Fruit fly (Drosophila melanogaster) whole organism, embryonic: Measurements from ENCODE around the gene CG4009.

ENCODE experiments used
- Atf-2 ChIP-seq: fragments of 200-800 bp; sonication (Bioruptor generic); optimal IDR thresholded peaks from 2 replicates; lab custom pipeline; 2016; ENCODE audit warnings: missing biosample characterization, missing genetic modification characterization
- CG10274 ChIP-seq: fragments of 200-800 bp; sonication (Bioruptor generic); optimal IDR thresholded peaks from 3 replicates; lab custom pipeline; 2017; ENCODE audit warnings: missing biosample characterization, mild to moderate bottlenecking, missing genetic modification characterization
- CG10366 ChIP-seq: fragments of 200-800 bp; sonication (Bioruptor generic); IDR thresholded peaks from 2 replicates; pipeline ENCODE4 v1.3.6; 2022; ENCODE audit warnings: missing biosample characterization, missing genetic modification characterization
- CG11085 ChIP-seq: fragments of 200-800 bp; sonication (Bioruptor generic); IDR thresholded peaks from 2 replicates; pipeline ENCODE4 v1.3.6; 2022; ENCODE audit warnings: missing biosample characterization, missing genetic modification characterization
- CG14050 ChIP-seq: fragments of 200-800 bp; sonication (Bioruptor generic); IDR thresholded peaks from 3 replicates; pipeline ENCODE4 v1.3.6; 2022; ENCODE audit warnings: missing biosample characterization, missing genetic modification characterization
- CG14860 ChIP-seq: fragments of 200-800 bp; sonication (Bioruptor generic); IDR thresholded peaks from 3 replicates; pipeline ENCODE4 v1.3.6; 2022; ENCODE audit warnings: missing biosample characterization, missing genetic modification characterization; ENCODE audit not compliant: partially characterized antibody
- CG15601 ChIP-seq: fragments of 200-800 bp; sonication (Bioruptor generic); optimal IDR thresholded peaks from 3 replicates; lab custom pipeline; 2019; ENCODE audit warnings: missing biosample characterization, mild to moderate bottlenecking, missing genetic modification characterization, moderate library complexity
- CG1792 ChIP-seq: fragments of 200-800 bp; sonication (Bioruptor generic); optimal IDR thresholded peaks from 2 replicates; lab custom pipeline; 2016; ENCODE audit warnings: missing biosample characterization, missing genetic modification characterization
- CG2129 ChIP-seq: fragments of 200-800 bp; sonication (Bioruptor generic); IDR thresholded peaks from 2 replicates; pipeline ENCODE4 v1.3.6; 2022; ENCODE audit warnings: missing biosample characterization, missing genetic modification characterization; ENCODE audit not compliant: partially characterized antibody
- CG2875 ChIP-seq: fragments of 200-800 bp; sonication (Bioruptor generic); optimal IDR thresholded peaks from 2 replicates; lab custom pipeline; 2017; ENCODE audit warnings: missing biosample characterization, mild to moderate bottlenecking, missing genetic modification characterization, missing genetic modification reagents
- CG30020 ChIP-seq: fragments of 200-800 bp; optimal IDR thresholded peaks from 2 replicates; lab custom pipeline; 2019; ENCODE audit warnings: missing biosample characterization, mild to moderate bottlenecking, missing genetic modification characterization, moderate library complexity
- CG30403 ChIP-seq: fragments of 200-800 bp; sonication (Bioruptor generic); optimal IDR thresholded peaks from 3 replicates; lab custom pipeline; 2016; ENCODE audit warnings: missing biosample characterization, missing genetic modification characterization
- CG32532 ChIP-seq: fragments of 200-800 bp; sonication (Bioruptor generic); IDR thresholded peaks from 2 replicates; pipeline ENCODE4 v1.3.6; 2022; ENCODE audit warnings: missing biosample characterization, missing genetic modification characterization
- CG3281 ChIP-seq: fragments of 200-800 bp; sonication (Bioruptor generic); optimal IDR thresholded peaks from 3 replicates; lab custom pipeline; 2017; ENCODE audit warnings: missing biosample characterization, mild to moderate bottlenecking, missing genetic modification characterization
- CG42726 ChIP-seq: fragments of 200-800 bp; sonication (Bioruptor generic); IDR thresholded peaks from 2 replicates; pipeline ENCODE4 v1.3.6; 2022; ENCODE audit warnings: missing biosample characterization, missing genetic modification characterization; ENCODE audit not compliant: partially characterized antibody
- CG4328 ChIP-seq: fragments of 200-800 bp; sonication (Bioruptor generic); optimal IDR thresholded peaks from 3 replicates; lab custom pipeline; 2017; ENCODE audit warnings: missing biosample characterization, missing genetic modification reagents, missing genetic modification characterization
- CG43689 ChIP-seq: fragments of 200-800 bp; sonication (Bioruptor generic); IDR thresholded peaks from 2 replicates; pipeline ENCODE4 v1.3.6; 2022; ENCODE audit warnings: missing biosample characterization, missing genetic modification characterization
- CG7271 ChIP-seq: fragments of 200-800 bp; sonication (Bioruptor generic); optimal IDR thresholded peaks from 2 replicates; lab custom pipeline; 2018; ENCODE audit warnings: missing biosample characterization, mild to moderate bottlenecking, missing genetic modification characterization, moderate library complexity
- CG7556 ChIP-seq: fragments of 200-800 bp; sonication (Bioruptor generic); optimal IDR thresholded peaks from 2 replicates; lab custom pipeline; 2017; ENCODE audit warnings: missing biosample characterization, mild to moderate bottlenecking, missing genetic modification characterization
- CG7928 ChIP-seq: fragments of 200-800 bp; sonication (Bioruptor generic); optimal IDR thresholded peaks from 2 replicates; lab custom pipeline; 2017; ENCODE audit warnings: missing biosample characterization, mild to moderate bottlenecking, missing genetic modification characterization
- CG8089 ChIP-seq: fragments of 200-800 bp; sonication (Bioruptor generic); optimal IDR thresholded peaks from 3 replicates; lab custom pipeline; 2016; ENCODE audit warnings: missing biosample characterization, missing genetic modification characterization
- CG8388 ChIP-seq: fragments of 200-800 bp; sonication (Bioruptor generic); optimal IDR thresholded peaks from 2 replicates; lab custom pipeline; 2019; ENCODE audit warnings: missing biosample characterization, mild to moderate bottlenecking, missing genetic modification characterization, moderate library complexity
- CG8765 ChIP-seq: fragments of 200-800 bp; sonication (Bioruptor generic); IDR thresholded peaks from 2 replicates; pipeline ENCODE4 v1.3.6; 2022; ENCODE audit warnings: missing biosample characterization, missing genetic modification characterization
- CG8944 ChIP-seq: fragments of 200-800 bp; sonication (Bioruptor generic); optimal IDR thresholded peaks from 3 replicates; lab custom pipeline; 2016; ENCODE audit warnings: missing biosample characterization, missing genetic modification characterization
- CG9876 ChIP-seq: fragments of 200-800 bp; sonication (Bioruptor generic); optimal IDR thresholded peaks from 2 replicates; lab custom pipeline; 2016; ENCODE audit warnings: missing biosample characterization, missing genetic modification characterization
- D ChIP-seq, 2 experiments: fragments of 200-800 bp in 1 of 2; fragments of >200 bp in 1 of 2; sonication (Bioruptor generic) in 1 of 2; optimal IDR thresholded peaks; 2 replicates in 1 of 2; 3 replicates in 1 of 2; lab custom pipeline; 2017; ENCODE audit warnings: mild to moderate bottlenecking in 1 of 2, missing biosample characterization in 1 of 2, missing genetic modification characterization in 1 of 2, missing genetic modification reagents in 1 of 2
- D19A ChIP-seq: fragments of 200-800 bp; optimal IDR thresholded peaks from 3 replicates; lab custom pipeline; 2019; ENCODE audit warnings: missing biosample characterization, mild to moderate bottlenecking, missing genetic modification characterization, moderate library complexity
- Dfd ChIP-seq, 2 experiments: fragments of >200 bp; optimal IDR thresholded peaks; 2 replicates each; lab custom pipeline; 2017; ENCODE audit warnings: missing biosample characterization in 2 of 2, missing genetic modification characterization in 2 of 2
- Dp ChIP-seq: fragments of 200-800 bp; sonication (Bioruptor generic); optimal IDR thresholded peaks from 2 replicates; lab custom pipeline; 2018; ENCODE audit warnings: missing biosample characterization, mild to moderate bottlenecking, missing genetic modification characterization, moderate library complexity
- Dref ChIP-seq: fragments of 200-800 bp; sonication (Bioruptor generic); IDR thresholded peaks from 2 replicates; pipeline ENCODE4 v1.3.6; 2022; ENCODE audit warnings: missing biosample characterization, missing genetic modification characterization
- HLH3B ChIP-seq: fragments of 200-800 bp; sonication (Bioruptor generic); IDR thresholded peaks from 2 replicates; pipeline ENCODE4 v1.3.6; 2022; ENCODE audit warnings: missing biosample characterization, missing genetic modification characterization
- Lim3 ChIP-seq: fragments of 200-800 bp; sonication (Bioruptor generic); IDR thresholded peaks from 2 replicates; pipeline ENCODE4 v1.3.6; 2022; ENCODE audit warnings: missing biosample characterization, missing genetic modification characterization
- Med ChIP-seq: fragments of 200-800 bp; sonication (Bioruptor generic); peaks from one replicate; lab custom pipeline; 2016; ENCODE audit warnings: missing biosample characterization, missing genetic modification characterization, mild to moderate bottlenecking, inconsistent platforms, moderate library complexity
- Nf-YC ChIP-seq: fragments of 200-800 bp; optimal IDR thresholded peaks from 3 replicates; lab custom pipeline; 2019; ENCODE audit warnings: missing biosample characterization, mild to moderate bottlenecking, missing genetic modification characterization, moderate library complexity
- Sry-β ChIP-seq: fragments of 200-800 bp; sonication (Bioruptor generic); optimal IDR thresholded peaks from 2 replicates; lab custom pipeline; 2018; ENCODE audit warnings: missing biosample characterization, mild to moderate bottlenecking, missing genetic modification characterization, moderate library complexity
- Sry-δ ChIP-seq: fragments of 200-800 bp; sonication (Bioruptor generic); optimal IDR thresholded peaks from 2 replicates; lab custom pipeline; 2016; ENCODE audit warnings: missing biosample characterization, missing genetic modification characterization
- aop ChIP-seq: fragments of 200-800 bp; sonication (Bioruptor generic); IDR thresholded peaks from 2 replicates; pipeline ENCODE4 v1.3.6; 2022; ENCODE audit warnings: missing biosample characterization, missing genetic modification characterization
- cwo ChIP-seq: fragments of 200-800 bp; sonication (Bioruptor generic); optimal IDR thresholded peaks from 3 replicates; lab custom pipeline; 2017; ENCODE audit warnings: missing biosample characterization, missing genetic modification characterization, mild to moderate bottlenecking, moderate library complexity, missing genetic modification reagents
- dan ChIP-seq: fragments of 200-800 bp; sonication (Bioruptor generic); IDR thresholded peaks from 2 replicates; pipeline ENCODE4 v1.3.6; 2022; ENCODE audit warnings: missing biosample characterization, missing genetic modification characterization
- dpn ChIP-seq, 2 experiments: fragments of 200-800 bp; sonication (Bioruptor generic); optimal IDR thresholded peaks; 3 replicates each; lab custom pipeline; 2016; ENCODE audit warnings: missing biosample characterization in 2 of 2, missing genetic modification characterization in 2 of 2
- dysf ChIP-seq: fragments of 200-800 bp; sonication (Bioruptor generic); IDR thresholded peaks from 3 replicates; pipeline ENCODE4 v1.3.6; 2022; ENCODE audit warnings: missing biosample characterization, missing genetic modification characterization
- ems ChIP-seq: fragments of 200-800 bp; sonication (Bioruptor generic); optimal IDR thresholded peaks from 3 replicates; lab custom pipeline; 2016; ENCODE audit warnings: missing biosample characterization, missing genetic modification characterization
- en ChIP-seq: fragments of 200-800 bp; sonication (Bioruptor generic); optimal IDR thresholded peaks from 2 replicates; lab custom pipeline; 2016; ENCODE audit warnings: missing biosample characterization, missing genetic modification characterization
- gcm ChIP-seq: fragments of 200-800 bp; sonication (Bioruptor generic); optimal IDR thresholded peaks from 2 replicates; lab custom pipeline; 2019; ENCODE audit warnings: missing biosample characterization, mild to moderate bottlenecking, missing genetic modification characterization, moderate library complexity
- gsb ChIP-seq: fragments of 200-800 bp; sonication (Bioruptor generic); IDR thresholded peaks from 2 replicates; pipeline ENCODE4 v1.3.6; 2022; ENCODE audit warnings: missing biosample characterization, missing genetic modification characterization
- hkb ChIP-seq, 2 experiments: fragments of 200-800 bp in 1 of 2; fragments of >200 bp in 1 of 2; sonication (Bioruptor generic) in 1 of 2; IDR thresholded peaks in 1 of 2; optimal IDR thresholded peaks in 1 of 2; 2 replicates each; pipeline versions ENCODE4 v1.3.6 to Lab custom; 2017 to 2022; ENCODE audit warnings: missing biosample characterization in 1 of 2, missing genetic modification characterization in 1 of 2
- hth ChIP-seq: fragments of >200 bp; optimal IDR thresholded peaks from 2 replicates; lab custom pipeline; 2017; ENCODE audit warnings: inconsistent platforms
- sens ChIP-seq: fragments of 200-800 bp; sonication (Bioruptor generic); peaks from one replicate; lab custom pipeline; 2016; ENCODE audit warnings: missing biosample characterization, missing genetic modification characterization
- ssp ChIP-seq: fragments of 200-800 bp; sonication (Bioruptor generic); IDR thresholded peaks from 2 replicates; pipeline ENCODE4 v1.3.6; 2022; ENCODE audit warnings: missing biosample characterization, missing genetic modification characterization
- tx ChIP-seq: fragments of 200-800 bp; sonication (Bioruptor generic); optimal IDR thresholded peaks from 2 replicates; lab custom pipeline; 2016; ENCODE audit warnings: missing biosample characterization, missing genetic modification characterization

CG4009 gene

DNA sequence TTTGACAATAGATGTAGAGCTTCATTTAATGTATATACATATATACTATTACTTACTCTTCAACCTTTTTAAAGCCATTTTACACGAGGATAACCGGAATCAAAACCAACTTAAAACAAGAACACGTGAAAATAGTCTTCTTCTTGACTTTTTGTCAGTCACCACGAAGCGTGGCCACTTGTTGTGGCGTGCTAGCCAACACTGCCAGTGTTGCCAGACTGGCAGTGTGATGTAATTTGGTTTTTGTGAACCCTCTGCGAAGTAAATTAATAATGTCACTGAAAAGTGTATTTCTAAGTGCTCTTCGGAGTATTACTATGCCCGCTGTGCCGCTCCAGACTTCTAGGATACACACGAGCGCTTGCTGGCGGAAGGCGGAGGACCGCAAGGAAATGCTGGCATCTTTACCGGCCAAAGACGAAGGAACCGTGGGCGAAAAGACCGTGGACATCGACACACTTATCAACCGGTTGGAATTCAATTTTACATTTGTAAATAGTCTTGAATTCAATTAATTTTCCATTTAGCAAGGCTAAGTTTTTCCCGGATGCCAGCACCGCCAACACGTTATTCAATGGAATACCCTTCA, 36.8 kb upstream of the CG4009 start, which contains the start of the genes Ns1 and mRpS11:
Ns1 (minus strand) TSS at position 150 of the 589 bp plus-strand sequence.
mRpS11 (plus strand) TSS at position 207 of the 589 bp plus-strand sequence.
- TF ChIP-seq CG30020 (tag; lab: Kevin White, UChicago) (peak; percentile 26), CG9876 (GFP tag; lab: Kevin White, UChicago) (no peak), CG14860 (GFP tag; lab: Robert Waterston, UW) (no peak), Atf-2 (GFP tag; lab: Kevin White, UChicago) (peak; percentile 2), cwo (GFP tag; lab: Kevin White, UChicago) (peak; percentile 85), CG10366 (GFP tag; lab: Robert Waterston, UW) (no peak), dysf (GFP tag; lab: Robert Waterston, UW) (no peak), CG7928 (no peak), CG30403 (GFP tag; lab: Kevin White, UChicago) (peak; percentile 51), gcm (no peak), CG8089 (no peak), Dfd (GFP tag; optimal IDR thresholded peaks at IDR 0.05; lab: Kevin White, UChicago) (no peak), CG14050 (GFP tag; lab: Robert Waterston, UW) (no peak), dan (no peak), CG2129 (no peak), CG43689 (GFP tag; lab: Robert Waterston, UW) (no peak), CG11085 (GFP tag; lab: Robert Waterston, UW) (no peak), hkb (optimal IDR thresholded peaks at IDR 0.05; lab: Kevin White, UChicago) (no peak), hkb (GFP tag; IDR thresholded peaks at IDR 0.05; lab: Robert Waterston, UW) (peak; percentile 52; the same call in 1 of the 2 replicates), gsb (no peak), CG2875 (GFP tag; lab: Kevin White, UChicago) (no peak), CG8388 (GFP tag; lab: Kevin White, UChicago) (no peak), dpn (GFP tag; optimal IDR thresholded peaks at IDR 0.05; lab: Kevin White, UChicago) (peak; percentile 29 to 52), Dp (GFP tag; lab: Kevin White, UChicago) (peak; percentile 34), CG7271 (tag; lab: Kevin White, UChicago) (no peak), CG32532 (GFP tag; lab: Robert Waterston, UW) (peak; percentile 52), Dref (GFP tag; lab: Robert Waterston, UW) (no peak; the same call in 1 of the 2 replicates), D19A (tag; lab: Kevin White, UChicago) (peak; percentile 10), tx (GFP tag; lab: Kevin White, UChicago) (peak; percentile 33), ems (GFP tag; lab: Kevin White, UChicago) (no peak), CG8765 (GFP tag; lab: Robert Waterston, UW) (no peak), HLH3B (GFP tag; lab: Robert Waterston, UW) (no peak), ssp (GFP tag; lab: Robert Waterston, UW) (no peak), CG42726 (no peak), CG1792 (GFP tag; lab: Kevin White, UChicago) (no peak), sens (peak; percentile 66), en (no peak), Med (GFP tag; lab: Kevin White, UChicago) (peak; percentile 94), Sry-β (GFP tag; lab: Kevin White, UChicago) (no peak), CG4328 (GFP tag; lab: Kevin White, UChicago) (peak; percentile 4), hth (lab: Kevin White, UChicago) (no peak), CG8944 (no peak), aop (GFP tag; lab: Robert Waterston, UW) (no peak), CG3281 (GFP tag; lab: Kevin White, UChicago) (peak; percentile 34), Lim3 (GFP tag; lab: Robert Waterston, UW) (no peak), CG15601 (tag; lab: Kevin White, UChicago) (peak; percentile 36), CG7556 (GFP tag; lab: Kevin White, UChicago) (no peak), CG10274 (no peak), Sry-δ (GFP tag; lab: Kevin White, UChicago) (peak; percentile 11), D (optimal IDR thresholded peaks at IDR 0.05; lab: Kevin White, UChicago) (no peak), D (GFP tag; optimal IDR thresholded peaks at IDR 0.05; lab: Kevin White, UChicago) (no peak), Nf-YC (tag; lab: Kevin White, UChicago) (peak; percentile 24)
